Worm (Caenorhabditis elegans) whole organism, L3 larva: ENCODE measurements around the gene Y57G11C.46.

Experiments used
- R02D3.7 ChIP-seq: fragments of 150-350 bp; optimal IDR thresholded peaks from 2 replicates; lab custom pipeline; 2014; ENCODE audit warnings: missing biosample characterization, missing genetic modification characterization
- ZK546.5 ChIP-seq: sonication (generic microtip); optimal IDR thresholded peaks from 2 replicates; lab custom pipeline; 2017; ENCODE audit warnings: missing biosample characterization, missing genetic modification characterization
- ama-1 ChIP-seq: fragments of 150-350 bp; optimal IDR thresholded peaks from 2 replicates; lab custom pipeline; 2018
- ceh-28 ChIP-seq: fragments of 150-350 bp; optimal IDR thresholded peaks from 2 replicates; lab custom pipeline; 2014; ENCODE audit warnings: missing biosample characterization, missing genetic modification reagents, missing genetic modification characterization
- ceh-82 ChIP-seq: fragments of 150-350 bp; optimal IDR thresholded peaks from 2 replicates; lab custom pipeline; 2014; ENCODE audit warnings: missing biosample characterization, missing genetic modification characterization
- ceh-9 ChIP-seq: sonication (generic microtip); optimal IDR thresholded peaks from 2 replicates; lab custom pipeline; 2018; ENCODE audit warnings: missing biosample characterization, missing genetic modification characterization
- daf-12 ChIP-seq: fragments of 150-350 bp; optimal IDR thresholded peaks from 2 replicates; lab custom pipeline; 2014; ENCODE audit warnings: missing biosample characterization, missing genetic modification reagents, missing genetic modification characterization
- egl-5 ChIP-seq: fragments of 150-350 bp; optimal IDR thresholded peaks from 2 replicates; lab custom pipeline; 2017; ENCODE audit warnings: missing biosample characterization, missing genetic modification reagents, missing genetic modification characterization, inconsistent platforms
- elt-1 ChIP-seq: fragments of 150-350 bp; optimal IDR thresholded peaks from 2 replicates; lab custom pipeline; 2014; ENCODE audit warnings: missing biosample characterization, missing genetic modification characterization
- elt-2 ChIP-seq: sonication (generic microtip); optimal IDR thresholded peaks from 2 replicates; lab custom pipeline; 2016; ENCODE audit warnings: missing genetic modification reagents, mild to moderate bottlenecking, missing genetic modification characterization, missing compliant biosample characterization
- elt-3 ChIP-seq, 3 experiments: fragments of 150-350 bp in 1 of 3; sonication (generic microtip) in 2 of 3; optimal IDR thresholded peaks; 2 replicates in 2 of 3; 4 replicates in 1 of 3; lab custom pipeline; 2014 to 2017; ENCODE audit warnings: missing biosample characterization in 3 of 3, missing genetic modification characterization in 3 of 3
- fkh-2 ChIP-seq: fragments of 150-350 bp; optimal IDR thresholded peaks from 2 replicates; lab custom pipeline; 2014; ENCODE audit warnings: missing biosample characterization, missing genetic modification reagents, missing genetic modification characterization
- fos-1 ChIP-seq: fragments of 150-350 bp; optimal IDR thresholded peaks from 2 replicates; lab custom pipeline; 2014; ENCODE audit warnings: missing biosample characterization, missing genetic modification characterization
- hmg-11 ChIP-seq: sonication (generic microtip); optimal IDR thresholded peaks from 2 replicates; lab custom pipeline; 2016; ENCODE audit warnings: missing genetic modification characterization, missing compliant biosample characterization
- lin-15B ChIP-seq: fragments of 150-350 bp; optimal IDR thresholded peaks from 2 replicates; lab custom pipeline; 2014; ENCODE audit warnings: missing biosample characterization, missing genetic modification characterization
- lin-39 ChIP-seq: fragments of 150-350 bp; optimal IDR thresholded peaks from 2 replicates; lab custom pipeline; 2018; ENCODE audit warnings: missing biosample characterization, missing genetic modification reagents, missing genetic modification characterization
- lsy-12 ChIP-seq: sonication (generic microtip); optimal IDR thresholded peaks from 2 replicates; lab custom pipeline; 2016; ENCODE audit warnings: mild to moderate bottlenecking, missing genetic modification characterization, missing compliant biosample characterization
- mdl-1 ChIP-seq: fragments of 150-350 bp; optimal IDR thresholded peaks from 2 replicates; lab custom pipeline; 2014; ENCODE audit warnings: missing biosample characterization, missing genetic modification characterization
- nfya-1 ChIP-seq: sonication (generic microtip); optimal IDR thresholded peaks from 2 replicates; lab custom pipeline; 2017; ENCODE audit warnings: missing genetic modification characterization, mild to moderate bottlenecking, missing compliant biosample characterization, antibody characterized with exemption, moderate library complexity; ENCODE audit not compliant: insufficient read depth
- nhr-11 ChIP-seq: fragments of 150-350 bp; optimal IDR thresholded peaks from 2 replicates; lab custom pipeline; 2014; ENCODE audit warnings: missing biosample characterization, missing genetic modification characterization
- nhr-12 ChIP-seq: fragments of 150-350 bp; optimal IDR thresholded peaks from 2 replicates; lab custom pipeline; 2014; ENCODE audit warnings: missing biosample characterization, missing genetic modification characterization
- nhr-23 ChIP-seq: fragments of 150-350 bp; optimal IDR thresholded peaks from 2 replicates; lab custom pipeline; 2014; ENCODE audit warnings: missing biosample characterization, missing genetic modification reagents, missing genetic modification characterization
- nhr-237 ChIP-seq: fragments of 150-350 bp; optimal IDR thresholded peaks from 2 replicates; lab custom pipeline; 2014; ENCODE audit warnings: missing biosample characterization, missing genetic modification characterization
- nhr-25 ChIP-seq: sonication (generic microtip); optimal IDR thresholded peaks from 2 replicates; lab custom pipeline; 2017; ENCODE audit warnings: missing biosample characterization, missing genetic modification characterization
- nhr-43 ChIP-seq: sonication (generic microtip); optimal IDR thresholded peaks from 2 replicates; lab custom pipeline; 2016; ENCODE audit warnings: mild to moderate bottlenecking, missing genetic modification characterization, missing compliant biosample characterization; ENCODE audit not compliant: poor library complexity, severe bottlenecking
- nhr-67 ChIP-seq: fragments of 150-350 bp; optimal IDR thresholded peaks from 2 replicates; lab custom pipeline; 2014; ENCODE audit warnings: missing biosample characterization, missing genetic modification characterization
- nhr-76 ChIP-seq: fragments of 150-350 bp; sonication (generic microtip); optimal IDR thresholded peaks from 5 replicates; lab custom pipeline; 2014; ENCODE audit warnings: missing biosample characterization, missing genetic modification characterization
- pha-4 ChIP-seq: fragments of 150-350 bp; optimal IDR thresholded peaks from 2 replicates; lab custom pipeline; 2014; ENCODE audit warnings: missing biosample characterization, missing genetic modification reagents, missing genetic modification characterization
- pqm-1 ChIP-seq: fragments of 150-350 bp; optimal IDR thresholded peaks from 2 replicates; lab custom pipeline; 2017; ENCODE audit warnings: missing biosample characterization, missing genetic modification characterization, inconsistent platforms
- sea-2 ChIP-seq: fragments of 150-350 bp; sonication (generic microtip); optimal IDR thresholded peaks from 4 replicates; lab custom pipeline; 2014; ENCODE audit warnings: missing biosample characterization, missing genetic modification reagents, missing genetic modification characterization
- skn-1 ChIP-seq: fragments of 150-350 bp; optimal IDR thresholded peaks from 2 replicates; lab custom pipeline; 2014; ENCODE audit warnings: missing biosample characterization, missing genetic modification characterization
- snpc-4 ChIP-seq: fragments of 150-350 bp; optimal IDR thresholded peaks from 2 replicates; lab custom pipeline; 2014; ENCODE audit warnings: missing biosample characterization, missing genetic modification characterization
- tbx-2 ChIP-seq: sonication (generic microtip); optimal IDR thresholded peaks from 2 replicates; lab custom pipeline; 2016; ENCODE audit warnings: mild to moderate bottlenecking, missing genetic modification characterization, missing compliant biosample characterization
- unc-39 ChIP-seq: sonication (generic microtip); optimal IDR thresholded peaks from 4 replicates; lab custom pipeline; 2017; ENCODE audit warnings: missing biosample characterization, missing genetic modification characterization
- unc-62 ChIP-seq: fragments of 150-350 bp; sonication (generic microtip); optimal IDR thresholded peaks from 4 replicates; lab custom pipeline; 2014; ENCODE audit warnings: missing biosample characterization, missing genetic modification reagents, missing genetic modification characterization
- ztf-11 ChIP-seq: fragments of 150-350 bp; optimal IDR thresholded peaks from 2 replicates; lab custom pipeline; 2014; ENCODE audit warnings: missing biosample characterization, missing genetic modification characterization
- ztf-4 ChIP-seq: fragments of 150-350 bp; optimal IDR thresholded peaks from 2 replicates; lab custom pipeline; 2014; ENCODE audit warnings: missing biosample characterization, missing genetic modification characterization

The Y57G11C.46 gene

DNA sequence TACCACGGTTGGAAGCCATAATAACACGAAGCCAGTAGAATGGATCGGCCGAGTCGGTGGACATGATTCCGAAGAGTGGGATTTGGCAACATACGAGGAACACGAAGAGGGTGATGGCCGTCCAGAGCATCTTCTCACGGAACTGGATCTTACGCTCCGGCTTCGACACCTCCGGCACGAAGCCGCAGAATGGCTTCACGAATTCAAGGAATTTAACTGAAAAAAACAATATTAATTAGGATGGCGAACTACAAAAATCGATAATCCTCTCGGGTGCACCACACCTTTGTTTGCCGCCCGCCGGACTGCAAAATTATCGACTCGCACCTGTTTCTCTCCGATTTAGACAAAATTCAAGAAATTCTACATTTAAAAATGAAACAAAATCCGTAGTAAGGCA is 8.0 kb upstream of the Y57G11C.46 start:
- TF ChIP-seq lin-15B (tag; lab: Kevin White, UChicago) (no peak), mdl-1 (no peak), nhr-43 (no peak), elt-3 (tag; optimal IDR thresholded peaks at IDR 0.05; lab: Kevin White, UChicago) (no peak), nfya-1 (tag; lab: Kevin White, UChicago) (no peak), pqm-1 (tag; lab: Kevin White, UChicago) (no peak), lsy-12 (tag; lab: Kevin White, UChicago) (no peak), ceh-9 (tag; lab: Kevin White, UChicago) (no peak), ztf-11 (no peak), elt-2 (no peak)

DNA sequence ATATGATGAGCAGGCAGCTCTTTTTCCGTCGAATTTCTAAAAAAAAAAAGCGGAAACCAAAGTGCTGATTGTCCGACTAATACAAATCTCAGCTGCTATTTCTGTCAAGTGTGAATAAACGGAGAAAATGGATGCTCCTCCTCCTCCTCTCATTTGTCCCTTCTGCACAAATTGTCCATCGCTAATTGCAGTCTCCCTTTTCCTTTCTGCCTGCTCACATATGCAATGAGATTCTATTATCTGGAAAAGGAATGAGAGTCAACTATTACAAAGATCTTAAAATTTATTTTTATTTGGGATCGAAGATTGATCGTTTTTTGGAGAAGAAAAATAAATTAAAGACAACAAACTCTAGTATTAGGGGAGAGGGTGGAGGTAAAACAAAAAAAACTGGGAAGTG is 6.1 kb upstream of the Y57G11C.46 start:
- TF ChIP-seq nhr-11 (tag; lab: Kevin White, UChicago) (no peak), R02D3.7 (tag; lab: Kevin White, UChicago) (no peak), ztf-4 (tag; lab: Kevin White, UChicago) (no peak), lsy-12 (tag; lab: Kevin White, UChicago) (no peak), tbx-2 (no peak), elt-1 (tag; lab: Kevin White, UChicago) (no peak), unc-39 (no peak), nhr-23 (no peak), ceh-82 (tag; lab: Kevin White, UChicago) (peak; percentile 3), snpc-4 (tag; lab: Kevin White, UChicago) (no peak), nhr-67 (no peak), ama-1 (lab: Kevin White, UChicago) (peak; percentile 62), fkh-2 (tag; lab: Kevin White, UChicago) (no peak), fos-1 (no peak), mdl-1 (no peak), hmg-11 (no peak), pqm-1 (tag; lab: Kevin White, UChicago) (peak; percentile 14), skn-1 (tag; lab: Kevin White, UChicago) (peak; percentile 9), ceh-28 (tag; lab: Kevin White, UChicago) (no peak), nhr-237 (tag; lab: Kevin White, UChicago) (no peak), lin-15B (tag; lab: Kevin White, UChicago) (no peak), egl-5 (tag; lab: Kevin White, UChicago) (no peak), nhr-76 (tag; lab: Kevin White, UChicago) (no peak), nhr-25 (no peak), nhr-43 (peak; percentile 50), daf-12 (no peak)

DNA sequence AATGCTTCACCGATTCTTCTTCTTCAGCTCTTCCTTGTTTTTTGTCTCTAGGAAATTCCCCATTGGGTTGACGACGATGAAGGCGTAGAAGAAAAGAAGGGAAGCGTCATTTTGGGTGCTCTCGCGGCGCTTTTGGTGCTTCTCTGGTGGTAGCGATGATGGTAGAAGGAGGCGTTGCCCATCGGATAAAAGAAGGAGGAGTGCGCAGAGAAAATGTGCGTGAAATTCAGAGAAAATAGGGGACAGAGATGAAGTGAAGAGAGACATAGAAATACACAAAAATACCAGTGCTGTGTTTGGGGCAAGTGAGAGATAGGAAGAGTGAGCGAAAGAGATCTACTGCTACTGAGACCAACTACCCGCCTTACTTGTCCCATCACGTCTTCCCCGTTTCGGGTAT is 9.3 kb downstream of the Y57G11C.46 start, which contains the start of gene oig-5:
Gene oig-5, plus strand, starts transcription at position 301 of the 400 bp plus-strand sequence.
- TF ChIP-seq lin-39 (peak; percentile 3), ZK546.5 (tag; lab: Kevin White, UChicago) (no peak)

DNA sequence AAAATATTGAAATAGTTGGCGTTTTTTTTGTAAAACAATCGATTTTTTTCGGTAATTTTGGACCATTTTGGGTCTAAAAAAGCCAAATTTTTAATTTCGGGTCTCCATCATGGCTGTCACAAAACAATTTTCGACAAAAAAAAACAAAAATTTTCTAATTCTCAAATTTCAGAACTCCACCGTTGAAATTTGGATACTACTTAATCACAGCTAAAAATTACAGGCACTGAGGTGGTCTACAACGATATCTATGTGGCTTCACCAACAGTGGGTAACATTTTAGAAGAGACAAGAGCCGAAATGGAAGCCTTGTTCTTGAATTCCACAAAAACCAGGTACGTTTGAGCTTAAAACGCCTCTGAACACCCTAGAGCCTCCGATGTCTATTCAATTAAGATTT is 13.9 kb downstream of the Y57G11C.46 start, which contains the start of gene Y57G11C.1142:
Gene Y57G11C.1142, plus strand, starts transcription at position 301 of the 400 bp plus-strand sequence.
- no peak for TF ChIP-seq pha-4 (tag; lab: Kevin White, UChicago)
- no peak for TF ChIP-seq snpc-4 (tag; lab: Kevin White, UChicago)
- no peak for TF ChIP-seq daf-12
- no peak for TF ChIP-seq tbx-2
- no peak for TF ChIP-seq fos-1
- TF ChIP-seq lin-15B (tag; lab: Kevin White, UChicago): no peak
- no peak for TF ChIP-seq elt-1 (tag; lab: Kevin White, UChicago)
- TF ChIP-seq unc-62 (GFP tag; lab: Kevin White, UChicago): no peak
- no peak for TF ChIP-seq ztf-11
- TF ChIP-seq ZK546.5 (tag; lab: Kevin White, UChicago): no peak
- TF ChIP-seq fkh-2 (tag; lab: Kevin White, UChicago): no peak
- TF ChIP-seq pqm-1 (tag; lab: Kevin White, UChicago): no peak
- no peak for TF ChIP-seq hmg-11
- no peak for TF ChIP-seq sea-2 (GFP tag; lab: Kevin White, UChicago)
- TF ChIP-seq R02D3.7 (tag; lab: Kevin White, UChicago): no peak
- TF ChIP-seq nhr-12 (tag; lab: Kevin White, UChicago): no peak
- TF ChIP-seq, all 47 proteins: peak for 0
